Worm (Caenorhabditis elegans) whole organism, L2 larva: ENCODE results near the gene Y73B6BL.289.

ENCODE experiments used
- C34F6.9 ChIP-seq: fragments of 150-350 bp; optimal IDR thresholded peaks from 2 replicates; lab custom pipeline; 2014; ENCODE audit warnings: missing biosample characterization, missing genetic modification characterization
- R02D3.7 ChIP-seq: fragments of 150-350 bp; optimal IDR thresholded peaks from 2 replicates; lab custom pipeline; 2014; ENCODE audit warnings: missing biosample characterization, missing genetic modification characterization
- Y55F3AM.14 ChIP-seq: fragments of 200-800 bp; sonication (Bioruptor generic); optimal IDR thresholded peaks from 2 replicates; lab custom pipeline; 2018; ENCODE audit warnings: mild to moderate bottlenecking, missing genetic modification characterization, missing compliant biosample characterization
- alr-1 ChIP-seq: fragments of 150-350 bp; optimal IDR thresholded peaks from 2 replicates; lab custom pipeline; 2014; ENCODE audit warnings: missing biosample characterization, missing genetic modification characterization
- aly-2 ChIP-seq: fragments of 150-350 bp; optimal IDR thresholded peaks from 2 replicates; lab custom pipeline; 2014; ENCODE audit warnings: missing biosample characterization, missing genetic modification characterization
- ama-1 ChIP-seq: fragments of 150-350 bp; optimal IDR thresholded peaks from 2 replicates; lab custom pipeline; 2018; ENCODE audit warnings: inconsistent platforms
- ceh-16 ChIP-seq: fragments of 150-350 bp; optimal IDR thresholded peaks from 2 replicates; lab custom pipeline; 2014; ENCODE audit warnings: missing biosample characterization, missing genetic modification characterization
- crh-2 ChIP-seq: sonication (generic microtip); optimal IDR thresholded peaks from 2 replicates; lab custom pipeline; 2017; ENCODE audit warnings: missing biosample characterization, missing genetic modification characterization
- dmd-4 ChIP-seq: sonication (generic microtip); optimal IDR thresholded peaks from 2 replicates; lab custom pipeline; 2017; ENCODE audit warnings: missing biosample characterization, missing genetic modification characterization
- egl-27 ChIP-seq: sonication (generic microtip); optimal IDR thresholded peaks from 3 replicates; lab custom pipeline; 2017; ENCODE audit warnings: missing biosample characterization, missing genetic modification reagents, missing genetic modification characterization
- elt-1 ChIP-seq: fragments of 150-350 bp; optimal IDR thresholded peaks from 2 replicates; lab custom pipeline; 2014; ENCODE audit warnings: missing biosample characterization, missing genetic modification characterization
- elt-3 ChIP-seq: sonication (generic microtip); optimal IDR thresholded peaks from 2 replicates; lab custom pipeline; 2017; ENCODE audit warnings: missing biosample characterization, missing genetic modification characterization
- fos-1 ChIP-seq: fragments of 150-350 bp; optimal IDR thresholded peaks from 2 replicates; lab custom pipeline; 2014; ENCODE audit warnings: missing biosample characterization, missing genetic modification characterization
- gmeb-1 ChIP-seq: fragments of 150-350 bp; optimal IDR thresholded peaks from 2 replicates; lab custom pipeline; 2014; ENCODE audit warnings: missing biosample characterization, missing genetic modification characterization
- lin-11 ChIP-seq: fragments of 150-350 bp; sonication (generic microtip); optimal IDR thresholded peaks from 2 replicates; lab custom pipeline; 2014; ENCODE audit warnings: missing biosample characterization, missing genetic modification characterization, inconsistent platforms, mixed read lengths
- lin-13 ChIP-seq: fragments of 150-350 bp; optimal IDR thresholded peaks from 2 replicates; lab custom pipeline; 2014; ENCODE audit warnings: missing biosample characterization, missing genetic modification reagents, missing genetic modification characterization
- lin-39 ChIP-seq: fragments of 150-350 bp; optimal IDR thresholded peaks from 2 replicates; lab custom pipeline; 2014; ENCODE audit warnings: missing biosample characterization, missing genetic modification reagents, missing genetic modification characterization
- lsy-2 ChIP-seq, 2 experiments: fragments of 150-350 bp in 1 of 2; sonication (generic microtip) in 1 of 2; optimal IDR thresholded peaks; 2 replicates each; lab custom pipeline; 2014 to 2017; ENCODE audit warnings: missing biosample characterization in 2 of 2, missing genetic modification characterization in 2 of 2
- mab-5 ChIP-seq: fragments of 150-350 bp; optimal IDR thresholded peaks from 2 replicates; lab custom pipeline; 2014; ENCODE audit warnings: missing biosample characterization, missing genetic modification characterization
- mbf-1 ChIP-seq: sonication (generic microtip); optimal IDR thresholded peaks from 2 replicates; lab custom pipeline; 2017; ENCODE audit warnings: missing biosample characterization, missing genetic modification characterization
- mdl-1 ChIP-seq, 2 experiments: fragments of 150-350 bp in 1 of 2; sonication (generic microtip) in 1 of 2; optimal IDR thresholded peaks; 2 replicates each; lab custom pipeline; 2017; ENCODE audit warnings: missing biosample characterization in 2 of 2, missing genetic modification characterization in 2 of 2
- nhr-10 ChIP-seq: sonication (generic microtip); optimal IDR thresholded peaks from 2 replicates; lab custom pipeline; 2017; ENCODE audit warnings: missing biosample characterization, missing genetic modification characterization
- nhr-11 ChIP-seq: fragments of 150-350 bp; optimal IDR thresholded peaks from 2 replicates; lab custom pipeline; 2014; ENCODE audit warnings: missing biosample characterization, missing genetic modification characterization
- nhr-12 ChIP-seq: fragments of 150-350 bp; optimal IDR thresholded peaks from 2 replicates; lab custom pipeline; 2014; ENCODE audit warnings: missing biosample characterization, missing genetic modification characterization
- nhr-129 ChIP-seq: fragments of 150-350 bp; optimal IDR thresholded peaks from 2 replicates; lab custom pipeline; 2014; ENCODE audit warnings: missing biosample characterization, missing genetic modification characterization
- nhr-21 ChIP-seq: fragments of 150-350 bp; optimal IDR thresholded peaks from 2 replicates; lab custom pipeline; 2014; ENCODE audit warnings: missing biosample characterization, missing genetic modification characterization
- nhr-23 ChIP-seq: fragments of 150-350 bp; optimal IDR thresholded peaks from 2 replicates; lab custom pipeline; 2014; ENCODE audit warnings: missing biosample characterization, missing genetic modification reagents, missing genetic modification characterization
- nhr-237 ChIP-seq: fragments of 150-350 bp; optimal IDR thresholded peaks from 2 replicates; lab custom pipeline; 2014; ENCODE audit warnings: missing biosample characterization, missing genetic modification characterization
- nhr-25 ChIP-seq: fragments of 150-350 bp; sonication (generic microtip); optimal IDR thresholded peaks from 3 replicates; lab custom pipeline; 2014; ENCODE audit warnings: missing biosample characterization, missing genetic modification characterization
- nhr-6 ChIP-seq: fragments of 150-350 bp; optimal IDR thresholded peaks from 2 replicates; lab custom pipeline; 2014; ENCODE audit warnings: missing biosample characterization, missing genetic modification characterization
- peb-1 ChIP-seq: fragments of 150-350 bp; optimal IDR thresholded peaks from 2 replicates; lab custom pipeline; 2014; ENCODE audit warnings: missing biosample characterization, missing genetic modification characterization
- sma-9 ChIP-seq, 2 experiments: fragments of 150-350 bp in 1 of 2; sonication (generic microtip) in 1 of 2; optimal IDR thresholded peaks; 2 replicates each; lab custom pipeline; 2014 to 2016; ENCODE audit warnings: missing genetic modification characterization in 2 of 2, mild to moderate bottlenecking in 1 of 2, missing biosample characterization in 1 of 2, missing compliant biosample characterization in 1 of 2, missing genetic modification reagents in 1 of 2, moderate library complexity in 1 of 2
- snpc-4 ChIP-seq: fragments of 150-350 bp; optimal IDR thresholded peaks from 2 replicates; lab custom pipeline; 2014; ENCODE audit warnings: missing biosample characterization, missing genetic modification characterization
- unc-39 ChIP-seq: fragments of 150-350 bp; optimal IDR thresholded peaks from 2 replicates; lab custom pipeline; 2014; ENCODE audit warnings: missing biosample characterization, missing genetic modification characterization
- unc-55 ChIP-seq: fragments of 150-350 bp; sonication (generic microtip); optimal IDR thresholded peaks from 3 replicates; lab custom pipeline; 2014; ENCODE audit warnings: missing biosample characterization, missing genetic modification reagents, missing genetic modification characterization
- zag-1 ChIP-seq: fragments of 150-350 bp; optimal IDR thresholded peaks from 2 replicates; lab custom pipeline; 2014; ENCODE audit warnings: missing biosample characterization, missing genetic modification characterization
- ztf-1 ChIP-seq: fragments of 200-800 bp; sonication (Bioruptor generic); conservative IDR thresholded peaks from 2 replicates; pipeline ENCODE4 v1.3.6; 2022; ENCODE audit warnings: missing genetic modification characterization, missing compliant biosample characterization
- ztf-11 ChIP-seq: sonication (generic microtip); optimal IDR thresholded peaks from 2 replicates; lab custom pipeline; 2017; ENCODE audit warnings: missing biosample characterization, missing genetic modification characterization
- ztf-4 ChIP-seq: fragments of 150-350 bp; optimal IDR thresholded peaks from 2 replicates; lab custom pipeline; 2014; ENCODE audit warnings: missing biosample characterization, missing genetic modification characterization

The Y73B6BL.289 gene

DNA sequence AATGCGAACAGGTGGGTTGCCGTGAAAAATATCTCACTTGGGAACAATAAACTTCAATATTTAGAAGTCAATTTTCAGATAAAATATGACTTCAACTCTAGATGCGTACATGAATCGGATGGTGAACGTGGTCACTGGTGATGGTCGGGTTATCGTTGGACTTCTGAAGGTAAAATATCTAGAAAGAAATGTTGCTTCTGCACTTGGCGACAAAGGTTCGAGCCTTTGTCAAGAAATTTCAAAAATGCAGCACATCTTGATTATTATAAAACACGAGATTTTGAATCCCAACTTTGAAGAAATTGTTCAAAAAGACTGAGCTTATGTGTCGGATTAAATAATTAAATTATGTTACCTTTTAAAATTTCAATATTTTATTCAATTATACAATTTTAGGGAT is 20.9 kb upstream of the Y73B6BL.289 start, which contains the start of gene lsm-8:
TSS of gene lsm-8 (plus strand) at position 79 of the 400 bp plus-strand sequence.
- TF ChIP-seq sma-9 (GFP tag; optimal IDR thresholded peaks at IDR 0.05; lab: Kevin White, UChicago) (no peak), sma-9 (tag; optimal IDR thresholded peaks at IDR 0.05; lab: Kevin White, UChicago) (no peak), mab-5 (no peak), ceh-16 (tag; lab: Kevin White, UChicago) (no peak), nhr-237 (no peak), nhr-129 (tag; lab: Kevin White, UChicago) (no peak), nhr-10 (tag; lab: Kevin White, UChicago) (no peak), lin-11 (tag; lab: Kevin White, UChicago) (no peak), snpc-4 (no peak), ztf-1 (GFP tag; lab: Robert Waterston, UW) (no peak), unc-55 (GFP tag; lab: Kevin White, UChicago) (no peak), mdl-1 (tag; optimal IDR thresholded peaks at IDR 0.05; lab: Kevin White, UChicago) (no peak), lin-39 (tag; lab: Kevin White, UChicago) (no peak), ztf-4 (tag; lab: Kevin White, UChicago) (no peak), nhr-11 (no peak), nhr-12 (tag; lab: Kevin White, UChicago) (no peak)

DNA sequence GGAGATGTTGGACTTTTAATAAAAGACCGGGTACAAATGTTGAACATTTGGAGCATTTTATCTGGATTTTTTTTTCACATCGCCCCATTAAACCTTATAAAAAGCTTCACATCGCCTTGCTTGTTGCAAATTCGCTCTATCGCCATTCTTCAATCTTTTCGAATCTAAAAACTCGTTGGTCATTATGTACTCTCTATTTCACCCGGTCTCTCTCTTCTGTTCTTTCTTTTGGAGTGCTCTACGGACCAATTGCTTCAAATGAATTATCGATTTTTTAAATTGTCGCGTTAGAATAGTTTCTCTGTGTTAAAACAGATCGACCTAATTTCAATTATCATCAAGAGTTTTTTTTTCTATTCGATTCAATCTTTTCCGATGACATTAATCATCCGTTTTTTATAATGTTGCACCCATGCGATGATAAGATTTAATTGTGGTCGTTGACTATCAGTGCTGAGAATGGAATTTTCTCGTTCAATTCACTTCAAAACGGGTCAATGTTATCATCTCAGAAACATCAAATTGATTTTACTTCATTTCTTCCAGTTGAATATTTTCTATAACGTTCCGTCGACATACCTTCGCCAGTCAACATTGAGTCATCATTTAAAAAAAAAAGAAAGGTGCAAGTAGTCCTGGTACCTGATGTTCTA is 19.8 kb upstream of the Y73B6BL.289 start:
- TF ChIP-seq lin-11 (tag; lab: Kevin White, UChicago) (no peak), aly-2 (tag; lab: Kevin White, UChicago) (no peak), unc-55 (GFP tag; lab: Kevin White, UChicago) (peak; percentile 63), nhr-6 (tag; lab: Kevin White, UChicago) (no peak), C34F6.9 (peak; percentile 63), ztf-11 (tag; lab: Kevin White, UChicago) (no peak), mab-5 (no peak), lin-13 (GFP tag; lab: Kevin White, UChicago) (no peak), R02D3.7 (tag; lab: Kevin White, UChicago) (no peak), elt-3 (tag; lab: Kevin White, UChicago) (no peak), Y55F3AM.14 (GFP tag; lab: Kevin White, UChicago) (no peak), nhr-21 (no peak), unc-39 (tag; lab: Kevin White, UChicago) (no peak), fos-1 (tag; lab: Kevin White, UChicago) (peak; percentile 75), lsy-2 (tag; optimal IDR thresholded peaks at IDR 0.05; lab: Kevin White, UChicago) (peak in 1 of 2 experiments; percentile 41), egl-27 (no peak), crh-2 (tag; lab: Kevin White, UChicago) (no peak), dmd-4 (no peak), nhr-25 (tag; lab: Kevin White, UChicago) (no peak), lin-39 (tag; lab: Kevin White, UChicago) (no peak), peb-1 (tag; lab: Kevin White, UChicago) (no peak), ama-1 (lab: Kevin White, UChicago) (no peak), gmeb-1 (tag; lab: Kevin White, UChicago) (no peak), snpc-4 (no peak), mbf-1 (tag; lab: Kevin White, UChicago) (no peak), mdl-1 (tag; optimal IDR thresholded peaks at IDR 0.05; lab: Kevin White, UChicago) (no peak), alr-1 (tag; lab: Kevin White, UChicago) (no peak), nhr-12 (tag; lab: Kevin White, UChicago) (no peak), ceh-16 (tag; lab: Kevin White, UChicago) (no peak)
- TF ChIP-seq, all 48 proteins: peak for 4

ce11 chrIV:6328198-6328597 is 19.1 kb upstream of the Y73B6BL.289 start:
- TF ChIP-seq unc-39 (tag; lab: Kevin White, UChicago) (no peak), zag-1 (tag; lab: Kevin White, UChicago) (no peak), elt-1 (tag; lab: Kevin White, UChicago) (no peak), nhr-23 (no peak), lin-39 (tag; lab: Kevin White, UChicago) (no peak), mab-5 (no peak), peb-1 (tag; lab: Kevin White, UChicago) (no peak), crh-2 (tag; lab: Kevin White, UChicago) (no peak), snpc-4 (no peak), gmeb-1 (tag; lab: Kevin White, UChicago) (no peak)
